Worm (Caenorhabditis elegans) whole organism, L4 larva: ENCODE data around the gene srh-147.

Experiments used
- Y75B8A.6 ChIP-seq: fragments of 200-800 bp; sonication (Bioruptor generic); IDR thresholded peaks from 2 replicates; pipeline ENCODE4 v1.3.6; 2022; ENCODE audit warnings: missing genetic modification reagents, missing genetic modification characterization, missing compliant biosample characterization
- ceh-82 ChIP-seq: sonication (generic microtip); optimal IDR thresholded peaks from 2 replicates; lab custom pipeline; 2017; ENCODE audit warnings: missing biosample characterization, missing genetic modification characterization
- gei-8 ChIP-seq: fragments of 200-800 bp; sonication (Bioruptor generic); optimal IDR thresholded peaks from 2 replicates; lab custom pipeline; 2018; ENCODE audit warnings: mild to moderate bottlenecking, missing genetic modification characterization, missing compliant biosample characterization
- lin-38 ChIP-seq: fragments of 200-800 bp; sonication (Bioruptor generic); IDR thresholded peaks from 2 replicates; pipeline ENCODE4 v1.3.6; 2022; ENCODE audit warnings: missing genetic modification reagents, missing genetic modification characterization, missing compliant biosample characterization
- spr-1 ChIP-seq: sonication (generic microtip); optimal IDR thresholded peaks from 2 replicates; lab custom pipeline; 2016; ENCODE audit warnings: mild to moderate bottlenecking, missing genetic modification characterization, missing compliant biosample characterization
- ztf-11 ChIP-seq: fragments of 150-350 bp; optimal IDR thresholded peaks from 2 replicates; lab custom pipeline; 2014; ENCODE audit warnings: missing biosample characterization, missing genetic modification characterization

DNA sequence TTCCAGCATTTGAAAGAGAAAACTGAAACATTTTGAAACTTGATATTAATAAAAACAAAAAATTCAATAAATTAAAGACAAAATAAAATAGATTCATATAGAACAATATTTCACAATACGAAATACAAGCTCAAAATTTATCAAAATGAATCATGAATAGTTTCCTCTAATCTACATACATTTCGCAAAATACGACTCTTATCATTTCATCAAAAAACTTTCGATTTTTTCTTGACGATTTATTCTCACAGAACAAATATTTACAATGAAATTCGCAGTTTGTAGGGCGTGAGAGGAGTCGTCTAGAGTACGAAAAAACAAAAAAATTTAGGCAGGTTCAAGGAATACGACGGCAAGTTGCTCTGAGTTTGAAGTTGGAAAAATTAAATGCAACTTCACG lies 40.0 kb upstream of the srh-147 start:
- TF ChIP-seq Y75B8A.6 (GFP tag; lab: Robert Waterston, UW) (no peak), ceh-82 (no peak), gei-8 (no peak), ztf-11 (tag; lab: Kevin White, UChicago) (no peak), spr-1 (no peak), lin-38 (GFP tag; lab: Robert Waterston, UW) (no peak)
